Fruit fly (Drosophila melanogaster): ENCODE results near the gene CG14455.

CG14455 gene

DNA sequence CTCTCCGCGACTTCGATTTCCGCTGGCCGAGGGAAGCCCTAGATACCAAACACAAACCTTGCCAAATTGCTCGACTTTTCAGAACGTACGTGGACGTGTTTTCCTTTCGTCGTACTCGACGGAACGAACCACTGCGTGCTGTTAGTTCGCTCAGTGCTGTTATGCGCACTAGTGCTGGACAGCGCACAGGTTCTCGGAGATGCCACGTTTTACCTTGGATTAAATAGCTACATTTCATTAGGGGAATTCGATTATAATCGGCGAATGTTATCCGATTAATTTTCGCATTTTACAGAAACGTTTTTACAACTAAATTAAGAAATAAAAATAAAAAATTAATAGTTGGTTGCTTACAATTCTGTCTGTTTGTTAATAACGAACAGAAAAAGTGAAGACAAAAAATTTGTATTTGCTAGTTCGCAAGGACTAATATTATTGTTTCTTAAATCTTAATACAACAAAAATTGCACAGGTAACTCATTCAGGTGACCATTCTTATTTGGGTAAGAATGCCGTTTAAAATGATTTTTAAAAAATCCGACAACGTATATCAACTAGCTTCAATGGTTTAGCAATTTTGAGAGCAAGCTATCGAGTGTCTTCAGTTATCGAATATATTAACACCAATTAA is 30.4 kb upstream of the CG14455 start, which contains the start of the genes ArfGAP3 and CG32452 (continued):
- TF ChIP-seq CG2202 (tag; optimal IDR thresholded peaks at IDR 0.05): peak; percentile 22
- peak; percentile 68 for TF ChIP-seq Aef1 (GFP tag; IDR thresholded peaks at IDR 0.05)
- peak; percentile 57 for TF ChIP-seq Dip3 (GFP tag; optimal IDR thresholded peaks at IDR 0.05)
- peak; percentile 70 for TF ChIP-seq al (GFP tag; IDR thresholded peaks at IDR 0.05)
- TF ChIP-seq jigr1 (GFP tag; IDR thresholded peaks at IDR 0.05): no peak
- peak; percentile 82 for TF ChIP-seq gem (tag; optimal IDR thresholded peaks at IDR 0.05)
- TF ChIP-seq Rfx (GFP tag; IDR thresholded peaks at IDR 0.05): peak; percentile 86
- peak; percentile 10 for TF ChIP-seq Sin3A (optimal IDR thresholded peaks at IDR 0.05)
- peak; percentile 61 for TF ChIP-seq CG14050 (GFP tag; IDR thresholded peaks at IDR 0.05)
- TF ChIP-seq bbx (GFP tag; IDR thresholded peaks at IDR 0.05; ENCODE audit: partially characterized antibody): peak; percentile 26; the same call in 1 of the 2 replicates
- no peak for TF ChIP-seq Nf-YA (GFP tag; IDR thresholded peaks at IDR 0.05)
- TF ChIP-seq Hr78 (GFP tag; optimal IDR thresholded peaks at IDR 0.05): no peak
- TF ChIP-seq CG14667 (GFP tag; IDR thresholded peaks at IDR 0.05): peak; percentile 58
- TF ChIP-seq D (optimal IDR thresholded peaks at IDR 0.05): no peak
- peak; percentile 40 for TF ChIP-seq D (GFP tag; optimal IDR thresholded peaks at IDR 0.05)
- no peak for TF ChIP-seq CG4854 (GFP tag; optimal IDR thresholded peaks at IDR 0.05)
- peak; percentile 41; the same call in 1 of the 2 replicates for TF ChIP-seq CG4730 (GFP tag; IDR thresholded peaks at IDR 0.05)
- peak; percentile 25 for TF ChIP-seq Asciz (GFP tag; optimal IDR thresholded peaks at IDR 0.05)
- TF ChIP-seq CG9609 (GFP tag; optimal IDR thresholded peaks at IDR 0.05): peak; percentile 58
- TF ChIP-seq oc (tag; optimal IDR thresholded peaks at IDR 0.05): peak; percentile 33
- no peak for TF ChIP-seq peb (GFP tag; IDR thresholded peaks at IDR 0.05)
- TF ChIP-seq Sry-β (GFP tag; optimal IDR thresholded peaks at IDR 0.05): peak; percentile 94
- no peak for TF ChIP-seq CG16863 (GFP tag; optimal IDR thresholded peaks at IDR 0.05)
- peak; percentile 78 for TF ChIP-seq CG12155 (GFP tag; optimal IDR thresholded peaks at IDR 0.05)
- peak; percentile 70 for TF ChIP-seq CG10209 (GFP tag; optimal IDR thresholded peaks at IDR 0.05)
- peak; percentile 36 for TF ChIP-seq CG2875 (GFP tag; optimal IDR thresholded peaks at IDR 0.05)
- TF ChIP-seq CG11456 (GFP tag; IDR thresholded peaks at IDR 0.05): peak; percentile 75
- TF ChIP-seq zen (tag; optimal IDR thresholded peaks at IDR 0.05): peak; percentile 66
- peak; percentile 86 for TF ChIP-seq lilli (GFP tag; optimal IDR thresholded peaks at IDR 0.05)
- peak; percentile 52 to 75 for TF ChIP-seq Hr51 (GFP tag; optimal IDR thresholded peaks at IDR 0.05)
- TF ChIP-seq GATAe (GFP tag; conservative IDR thresholded peaks at IDR 0.05): no peak
- TF ChIP-seq row (GFP tag; IDR thresholded peaks at IDR 0.05): peak; percentile 91
- peak; percentile 52 for TF ChIP-seq Nf-YB (GFP tag; optimal IDR thresholded peaks at IDR 0.05)
- TF ChIP-seq CG8290 (GFP tag; optimal IDR thresholded peaks at IDR 0.05): peak; percentile 66
- peak; percentile 24 to 71 for TF ChIP-seq CG8290 (tag; optimal IDR thresholded peaks at IDR 0.05)
- peak; percentile 67 for TF ChIP-seq Atf6 (GFP tag; IDR thresholded peaks at IDR 0.05)
- peak; percentile 55 for TF ChIP-seq her (GFP tag; optimal IDR thresholded peaks at IDR 0.05)
- TF ChIP-seq fd3F (GFP tag; optimal IDR thresholded peaks at IDR 0.05): peak; percentile 64
- peak; percentile 58 for TF ChIP-seq CG17802 (tag; optimal IDR thresholded peaks at IDR 0.05)
- TF ChIP-seq usp (GFP tag; optimal IDR thresholded peaks at IDR 0.05): no peak
- peak; percentile 54 for TF ChIP-seq CG3838 (GFP tag; optimal IDR thresholded peaks at IDR 0.05)
- TF ChIP-seq CG6791 (GFP tag; IDR thresholded peaks at IDR 0.05; ENCODE audit: partially characterized antibody): no peak; the same call in 2 of the 3 replicates
- peak; percentile 49 for TF ChIP-seq CG12769 (tag; optimal IDR thresholded peaks at IDR 0.05)
- TF ChIP-seq Dad (GFP tag; optimal IDR thresholded peaks at IDR 0.05): peak; percentile 48
- peak; percentile 33 for TF ChIP-seq CG8089 (GFP tag; optimal IDR thresholded peaks at IDR 0.05)
- no peak for TF ChIP-seq ac (GFP tag; optimal IDR thresholded peaks at IDR 0.05)
- TF ChIP-seq Pdp1 (GFP tag; optimal IDR thresholded peaks at IDR 0.05): peak; percentile 51 to 67
- TF ChIP-seq ro (GFP tag; IDR thresholded peaks at IDR 0.05): no peak
- peak; percentile 83 for TF ChIP-seq Max (GFP tag; optimal IDR thresholded peaks at IDR 0.05)
- TF ChIP-seq CG16813 (GFP tag; IDR thresholded peaks at IDR 0.05; ENCODE audit: partially characterized antibody): peak; percentile 64
